Worm (Caenorhabditis elegans): ENCODE results near the gene JC8.16.

Gene JC8.16

DNA sequence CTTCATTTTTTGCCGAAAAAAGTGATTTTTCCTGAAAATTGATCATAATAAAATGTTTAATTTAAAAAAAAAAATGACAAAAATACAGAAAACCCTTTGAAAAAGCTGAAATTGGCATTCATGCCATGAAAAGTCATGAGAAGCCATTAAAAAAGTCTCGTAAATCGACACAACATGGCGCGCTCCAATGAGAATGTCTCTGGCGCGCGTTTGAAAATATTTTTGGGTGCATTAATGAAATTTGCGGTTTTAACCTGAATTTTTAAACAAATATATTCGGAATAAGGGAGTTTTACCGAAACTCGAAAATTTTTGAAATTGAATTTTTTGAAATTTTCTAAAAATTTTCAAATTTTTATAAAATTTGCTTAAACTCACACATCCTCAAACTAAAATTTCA lies 11.2 kb upstream of the JC8.16 start:
- no peak for TF ChIP-seq lim-6 (tag; optimal IDR thresholded peaks at IDR 0.05)
- TF ChIP-seq pax-1 (tag; optimal IDR thresholded peaks at IDR 0.05): no peak
- no peak for TF ChIP-seq sox-4 (tag; optimal IDR thresholded peaks at IDR 0.05)
- TF ChIP-seq ceh-48 (tag; optimal IDR thresholded peaks at IDR 0.05): no peak
- no peak for TF ChIP-seq pros-1 (tag; optimal IDR thresholded peaks at IDR 0.05)
- no peak for TF ChIP-seq ahr-1 (tag; optimal IDR thresholded peaks at IDR 0.05)
- TF ChIP-seq lin-11 (tag; optimal IDR thresholded peaks at IDR 0.05): no peak
- TF ChIP-seq hlh-13 (GFP tag; optimal IDR thresholded peaks at IDR 0.05): no peak
- no peak for TF ChIP-seq fax-1 (tag; optimal IDR thresholded peaks at IDR 0.05)
- TF ChIP-seq hlh-8 (tag; optimal IDR thresholded peaks at IDR 0.05): no peak
- TF ChIP-seq Y22D7AL.16 (tag; optimal IDR thresholded peaks at IDR 0.05): no peak
- no peak for TF ChIP-seq ets-4 (tag; optimal IDR thresholded peaks at IDR 0.05)
- no peak for TF ChIP-seq madf-2 (tag; optimal IDR thresholded peaks at IDR 0.05)
- TF ChIP-seq unc-42 (tag; optimal IDR thresholded peaks at IDR 0.05): no peak
- no peak for TF ChIP-seq hlh-6 (tag; optimal IDR thresholded peaks at IDR 0.05)
- TF ChIP-seq syd-9 (tag; optimal IDR thresholded peaks at IDR 0.05): no peak
- TF ChIP-seq ceh-31 (tag; optimal IDR thresholded peaks at IDR 0.05): no peak
- TF ChIP-seq nhr-232 (tag; optimal IDR thresholded peaks at IDR 0.05): no peak

DNA sequence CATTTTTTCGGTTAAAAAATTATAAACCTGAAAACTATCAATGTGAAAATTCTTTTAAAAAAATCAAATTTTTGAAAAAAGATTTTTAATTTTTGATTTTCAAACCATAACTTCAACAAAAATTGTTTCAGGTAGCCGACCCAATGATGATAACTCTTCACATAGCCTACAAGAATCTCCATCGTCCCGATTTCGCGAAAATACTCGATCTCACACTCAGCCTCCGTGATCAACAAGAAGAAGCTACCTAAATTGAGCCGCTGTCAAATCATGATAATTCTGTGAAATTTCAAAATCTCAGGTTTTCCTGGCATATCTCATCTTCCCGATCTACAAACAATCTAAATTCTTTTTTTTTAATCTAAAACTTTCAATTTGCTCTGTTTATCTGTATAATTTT lies 8.7 kb upstream of the JC8.16 start:
- no peak for TF ChIP-seq K09A11.1 (tag; optimal IDR thresholded peaks at IDR 0.05; ENCODE audit: insufficient read depth)
- no peak for TF ChIP-seq ceh-14 (tag; optimal IDR thresholded peaks at IDR 0.05)
- TF ChIP-seq syd-9 (tag; optimal IDR thresholded peaks at IDR 0.05): no peak
- no peak for TF ChIP-seq pax-1 (tag; optimal IDR thresholded peaks at IDR 0.05)
- TF ChIP-seq ceh-19 (GFP tag; optimal IDR thresholded peaks at IDR 0.05): no peak
- TF ChIP-seq unc-3 (GFP tag; conservative IDR thresholded peaks at IDR 0.05): no peak
- TF ChIP-seq unc-3 (tag; optimal IDR thresholded peaks at IDR 0.05): no peak
- TF ChIP-seq K02D7.2 (tag; optimal IDR thresholded peaks at IDR 0.05): no peak
- no peak for TF ChIP-seq ama-1 (optimal IDR thresholded peaks at IDR 0.05)
- no peak for TF ChIP-seq zip-5 (tag; optimal IDR thresholded peaks at IDR 0.05)
- no peak for TF ChIP-seq tbx-7 (tag; optimal IDR thresholded peaks at IDR 0.05)
- TF ChIP-seq gmeb-2 (tag; optimal IDR thresholded peaks at IDR 0.05): no peak
- TF ChIP-seq unc-55 (GFP tag; optimal IDR thresholded peaks at IDR 0.05): no peak
- TF ChIP-seq nhr-232 (tag; optimal IDR thresholded peaks at IDR 0.05): no peak

DNA sequence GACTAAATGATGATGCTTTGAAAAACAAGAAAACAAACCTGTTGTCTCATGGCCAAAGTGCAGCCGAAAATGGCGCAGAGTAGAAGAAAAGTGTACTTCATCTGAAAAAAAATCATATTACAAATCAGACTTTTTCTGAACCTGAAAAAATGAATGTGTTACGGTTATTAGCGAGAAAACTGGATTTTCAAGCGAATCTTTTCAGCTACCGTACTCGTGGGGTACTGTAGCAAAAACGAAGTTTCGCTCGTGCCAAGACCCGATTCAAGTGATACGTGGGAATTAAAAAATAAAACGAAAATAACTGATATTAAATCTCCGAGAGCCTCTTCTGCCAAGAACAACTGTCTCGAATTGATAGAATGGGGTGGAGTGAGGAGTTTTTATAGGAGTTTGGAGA lies 6.8 kb upstream of the JC8.16 start, which contains the start of gene ttr-51:
Gene ttr-51, minus strand, starts transcription at position 101 of the 400 bp plus-strand sequence.
- TF ChIP-seq madf-2 (tag; optimal IDR thresholded peaks at IDR 0.05) (no peak), ceh-14 (tag; optimal IDR thresholded peaks at IDR 0.05) (no peak), fkh-10 (GFP tag; optimal IDR thresholded peaks at IDR 0.05) (no peak), hlh-15 (tag; optimal IDR thresholded peaks at IDR 0.05) (no peak), eyg-1 (tag; optimal IDR thresholded peaks at IDR 0.05) (no peak), gmeb-2 (tag; optimal IDR thresholded peaks at IDR 0.05) (no peak), lin-11 (tag; optimal IDR thresholded peaks at IDR 0.05) (no peak), pha-4 (tag; optimal IDR thresholded peaks at IDR 0.05) (no peak), ceh-6 (GFP tag; optimal IDR thresholded peaks at IDR 0.05) (no peak), unc-3 (GFP tag; conservative IDR thresholded peaks at IDR 0.05) (no peak), unc-3 (tag; optimal IDR thresholded peaks at IDR 0.05) (no peak), elt-4 (tag; optimal IDR thresholded peaks at IDR 0.05) (no peak), ref-2 (tag; optimal IDR thresholded peaks at IDR 0.05) (no peak)

DNA sequence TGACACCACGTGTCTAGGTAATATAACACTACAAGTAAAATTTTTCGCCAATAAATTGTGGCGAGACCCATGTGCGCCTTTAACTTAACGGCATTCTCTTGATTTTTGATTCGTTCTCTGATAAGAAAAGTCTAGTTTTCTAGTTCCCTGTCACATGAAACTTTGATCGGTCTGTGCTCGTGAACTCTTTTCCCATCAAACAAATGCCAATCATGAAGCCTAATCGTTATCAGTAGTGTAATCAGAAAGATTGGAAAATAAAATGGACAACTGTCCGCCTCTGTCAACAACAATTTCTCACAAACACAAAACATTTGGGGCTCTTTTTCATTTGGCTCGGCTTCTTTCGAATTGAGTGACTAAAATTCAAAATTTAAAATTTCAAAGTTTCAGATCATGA lies 5.1 kb upstream of the JC8.16 start, which contains the start of gene ttr-45:
Gene ttr-45, plus strand, starts transcription at position 385 of the 400 bp plus-strand sequence.
- TF ChIP-seq elt-2 (tag; optimal IDR thresholded peaks at IDR 0.05) (peak; percentile 61), ceh-24 (tag; optimal IDR thresholded peaks at IDR 0.05) (no peak), unc-55 (GFP tag; optimal IDR thresholded peaks at IDR 0.05) (no peak), nfya-1 (tag; optimal IDR thresholded peaks at IDR 0.05) (no peak), zip-5 (tag; optimal IDR thresholded peaks at IDR 0.05) (no peak)

All from whole organism, late embryonic.